Worm (Caenorhabditis elegans) whole organism, late embryonic: Measurements from ENCODE around the gene ZC13.10.
A peak's percentile ranks its signal among the peaks of the same experiment; 100 is the strongest.

ENCODE experiments used
- C08G9.2 ChIP-seq: sonication (generic microtip); optimal IDR thresholded peaks from 2 replicates; lab custom pipeline; 2016; ENCODE audit warnings: mild to moderate bottlenecking, missing genetic modification characterization, moderate library complexity, missing compliant biosample characterization
- C38D4.7 ChIP-seq: fragments of 200-800 bp; sonication (Bioruptor generic); optimal IDR thresholded peaks from 2 replicates; lab custom pipeline; 2018; ENCODE audit warnings: mild to moderate bottlenecking, missing genetic modification characterization, moderate library complexity, missing compliant biosample characterization
- K09A11.1 ChIP-seq: sonication (generic microtip); optimal IDR thresholded peaks from 2 replicates; lab custom pipeline; 2017; ENCODE audit warnings: antibody characterized with exemption, mild to moderate bottlenecking, missing genetic modification characterization, missing compliant biosample characterization; ENCODE audit not compliant: insufficient read depth
- T23F11.4 ChIP-seq: fragments of 200-800 bp; sonication (Bioruptor generic); optimal IDR thresholded peaks from 2 replicates; lab custom pipeline; 2018; ENCODE audit warnings: mild to moderate bottlenecking, missing genetic modification characterization, missing compliant biosample characterization
- Y22D7AL.16 ChIP-seq: sonication (generic microtip); optimal IDR thresholded peaks from 2 replicates; lab custom pipeline; 2016; ENCODE audit warnings: missing genetic modification characterization, missing compliant biosample characterization
- ama-1 ChIP-seq: fragments of 150-350 bp; optimal IDR thresholded peaks from 2 replicates; lab custom pipeline; 2014
- ceh-14 ChIP-seq: sonication (generic microtip); optimal IDR thresholded peaks from 2 replicates; lab custom pipeline; 2016; ENCODE audit warnings: missing genotype, missing genetic modification characterization, missing compliant biosample characterization
- ceh-19 ChIP-seq: fragments of 200-800 bp; sonication (Bioruptor generic); optimal IDR thresholded peaks from 2 replicates; lab custom pipeline; 2018; ENCODE audit warnings: mild to moderate bottlenecking, missing genetic modification characterization, missing compliant biosample characterization
- ceh-2 ChIP-seq: sonication (generic microtip); optimal IDR thresholded peaks from 2 replicates; lab custom pipeline; 2016; ENCODE audit warnings: missing genotype, missing genetic modification characterization, missing compliant biosample characterization
- ceh-31 ChIP-seq: sonication (generic microtip); optimal IDR thresholded peaks from 2 replicates; lab custom pipeline; 2016; ENCODE audit warnings: missing genetic modification characterization, missing compliant biosample characterization
- ceh-34 ChIP-seq: sonication (generic microtip); optimal IDR thresholded peaks from 2 replicates; lab custom pipeline; 2016; ENCODE audit warnings: mild to moderate bottlenecking, missing genetic modification characterization, missing compliant biosample characterization
- ceh-6 ChIP-seq: fragments of 200-800 bp; sonication (Bioruptor generic); optimal IDR thresholded peaks from 2 replicates; lab custom pipeline; 2018; ENCODE audit warnings: mild to moderate bottlenecking, missing genetic modification characterization, missing compliant biosample characterization
- che-1 ChIP-seq: sonication (generic microtip); optimal IDR thresholded peaks from 2 replicates; lab custom pipeline; 2016; ENCODE audit warnings: mild to moderate bottlenecking, missing genetic modification characterization, missing compliant biosample characterization
- dve-1 ChIP-seq: sonication (generic microtip); optimal IDR thresholded peaks from 2 replicates; lab custom pipeline; 2017; ENCODE audit warnings: antibody characterized with exemption, mild to moderate bottlenecking, missing genetic modification characterization, missing compliant biosample characterization
- elt-2 ChIP-seq: sonication (generic microtip); optimal IDR thresholded peaks from 2 replicates; lab custom pipeline; 2016; ENCODE audit warnings: missing genetic modification reagents, missing genetic modification characterization, missing compliant biosample characterization
- elt-4 ChIP-seq: sonication (generic microtip); optimal IDR thresholded peaks from 2 replicates; lab custom pipeline; 2016; ENCODE audit warnings: missing genetic modification characterization, missing compliant biosample characterization
- fax-1 ChIP-seq: sonication (generic microtip); optimal IDR thresholded peaks from 2 replicates; lab custom pipeline; 2016; ENCODE audit warnings: missing genotype, missing genetic modification characterization, missing compliant biosample characterization
- fkh-6 ChIP-seq: sonication (generic microtip); optimal IDR thresholded peaks from 2 replicates; lab custom pipeline; 2016; ENCODE audit warnings: missing genetic modification characterization, missing compliant biosample characterization
- hlh-13 ChIP-seq: fragments of 200-800 bp; sonication (Bioruptor generic); optimal IDR thresholded peaks from 2 replicates; lab custom pipeline; 2018; ENCODE audit warnings: mild to moderate bottlenecking, missing genetic modification characterization, missing compliant biosample characterization
- hlh-30 ChIP-seq: sonication (generic microtip); optimal IDR thresholded peaks from 2 replicates; lab custom pipeline; 2017; ENCODE audit warnings: antibody characterized with exemption, missing genetic modification characterization, missing compliant biosample characterization; ENCODE audit not compliant: insufficient read depth
- madf-2 ChIP-seq: sonication (generic microtip); optimal IDR thresholded peaks from 2 replicates; lab custom pipeline; 2017; ENCODE audit warnings: missing genetic modification characterization, missing compliant biosample characterization
- mec-3 ChIP-seq: sonication (generic microtip); optimal IDR thresholded peaks from 2 replicates; lab custom pipeline; 2016; ENCODE audit warnings: borderline replicate concordance, missing genetic modification characterization, missing compliant biosample characterization
- nfya-1 ChIP-seq: sonication (generic microtip); optimal IDR thresholded peaks from 2 replicates; lab custom pipeline; 2017; ENCODE audit warnings: missing genetic modification characterization, mild to moderate bottlenecking, missing compliant biosample characterization, antibody characterized with exemption, moderate library complexity
- odd-2 ChIP-seq: sonication (generic microtip); optimal IDR thresholded peaks from 2 replicates; lab custom pipeline; 2017; ENCODE audit warnings: antibody characterized with exemption, mild to moderate bottlenecking, missing genetic modification characterization, missing compliant biosample characterization
- pat-9 ChIP-seq: fragments of 200-800 bp; sonication (Bioruptor generic); optimal IDR thresholded peaks from 2 replicates; lab custom pipeline; 2018; ENCODE audit warnings: mild to moderate bottlenecking, missing genetic modification characterization, moderate library complexity, missing compliant biosample characterization
- pha-2 ChIP-seq: sonication (generic microtip); optimal IDR thresholded peaks from 2 replicates; lab custom pipeline; 2017; ENCODE audit warnings: mild to moderate bottlenecking, missing genetic modification characterization, missing compliant biosample characterization
- pqm-1 ChIP-seq: sonication (generic microtip); optimal IDR thresholded peaks from 2 replicates; lab custom pipeline; 2016; ENCODE audit warnings: missing genetic modification characterization, missing compliant biosample characterization
- ref-2 ChIP-seq: sonication (generic microtip); optimal IDR thresholded peaks from 2 replicates; lab custom pipeline; 2016; ENCODE audit warnings: missing genetic modification characterization, missing compliant biosample characterization
- sdc-2 ChIP-seq: sonication (generic microtip); optimal IDR thresholded peaks from 2 replicates; lab custom pipeline; 2016; ENCODE audit warnings: missing genotype, missing genetic modification characterization, missing compliant biosample characterization
- ttx-3 ChIP-seq: sonication (generic microtip); optimal IDR thresholded peaks from 2 replicates; lab custom pipeline; 2016; ENCODE audit warnings: missing genetic modification reagents, missing genetic modification characterization, missing compliant biosample characterization
- unc-55 ChIP-seq: sonication (generic microtip); optimal IDR thresholded peaks from 2 replicates; lab custom pipeline; 2017; ENCODE audit warnings: missing biosample characterization, missing genetic modification reagents, missing genetic modification characterization
- zip-5 ChIP-seq: sonication (generic microtip); optimal IDR thresholded peaks from 2 replicates; lab custom pipeline; 2016; ENCODE audit warnings: missing genetic modification characterization, missing compliant biosample characterization

Gene ZC13.10

ce11 chrX:859401-859800 lies 43.0 kb downstream of the ZC13.10 start, which contains the start of gene F56F10.2 (continued):
- TF ChIP-seq ceh-14 (no peak), C08G9.2 (tag; lab: Kevin White, UChicago) (no peak), sdc-2 (no peak), elt-2 (no peak), fax-1 (tag; lab: Kevin White, UChicago) (no peak), ttx-3 (no peak), unc-55 (GFP tag; lab: Kevin White, UChicago) (no peak), hlh-13 (GFP tag; lab: Kevin White, UChicago) (no peak), pqm-1 (no peak), che-1 (tag; lab: Kevin White, UChicago) (no peak), C38D4.7 (GFP tag; lab: Kevin White, UChicago) (no peak), fkh-6 (tag; lab: Kevin White, UChicago) (no peak), pha-2 (tag; lab: Kevin White, UChicago) (no peak), elt-4 (tag; lab: Kevin White, UChicago) (no peak), Y22D7AL.16 (no peak), T23F11.4 (no peak)

DNA sequence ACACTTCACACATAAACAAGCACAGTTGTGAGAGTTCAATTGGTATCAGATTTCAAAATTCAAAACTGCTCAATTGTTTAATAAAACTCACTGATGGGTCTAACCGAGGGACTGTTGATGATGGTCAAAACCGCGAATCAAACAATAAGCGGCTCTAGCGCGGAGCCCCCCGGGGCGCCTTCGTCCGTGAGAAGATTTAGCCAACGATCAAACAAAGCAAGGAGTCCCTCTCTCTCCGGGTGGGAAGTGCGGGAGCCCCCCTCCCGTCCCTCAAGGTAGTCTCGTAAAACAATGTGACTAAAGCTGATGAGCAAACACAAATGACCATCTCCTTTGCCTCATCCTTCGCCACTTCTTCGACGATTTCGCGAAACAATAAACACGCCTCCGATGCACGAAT lies 44.8 kb downstream of the ZC13.10 start:
- TF ChIP-seq K09A11.1 (tag; lab: Kevin White, UChicago), result no peak
- TF ChIP-seq ceh-34 (tag; lab: Kevin White, UChicago), result peak; percentile 55
- peak; percentile 32 for TF ChIP-seq ref-2 (tag; lab: Kevin White, UChicago)
- TF ChIP-seq ceh-2, result peak; percentile 14
- TF ChIP-seq zip-5 (tag; lab: Kevin White, UChicago), result no peak
- no peak for TF ChIP-seq odd-2 (tag; lab: Kevin White, UChicago)

- TF ChIP-seq ceh-6 (GFP tag; lab: Kevin White, UChicago) (no peak), ama-1 (no peak), madf-2 (tag; lab: Kevin White, UChicago) (no peak), mec-3 (tag; lab: Kevin White, UChicago) (no peak), zip-5 (tag; lab: Kevin White, UChicago) (no peak), hlh-30 (tag; lab: Kevin White, UChicago) (no peak)
Observed at ce11 chrX:853604-854003, 48.8 kb downstream of the ZC13.10 start.

DNA sequence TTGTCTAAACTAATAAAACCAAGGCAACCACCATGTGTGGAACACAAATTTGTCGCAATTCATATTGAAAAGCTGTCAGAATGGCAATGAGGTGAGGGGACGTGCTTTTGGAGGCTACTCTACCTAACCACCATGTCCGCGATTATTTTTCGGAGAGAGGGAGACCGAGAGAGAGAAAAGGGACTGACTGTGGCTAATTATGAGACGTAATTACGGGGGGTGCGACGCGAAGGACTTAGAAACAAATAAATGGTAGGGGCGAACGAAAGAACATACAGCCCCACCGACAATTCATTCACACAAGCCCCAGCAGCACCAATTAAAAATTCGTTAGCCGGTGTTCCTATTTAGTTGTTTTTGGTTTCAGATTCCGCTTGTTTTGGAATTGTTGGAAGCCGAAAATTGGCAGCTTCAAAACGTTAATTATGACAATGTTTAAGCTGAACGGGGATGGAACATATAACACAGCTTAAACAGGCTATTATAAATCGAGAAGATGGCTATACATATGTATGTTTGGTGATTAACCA lies 49.6 kb downstream of the ZC13.10 start:
- peak; percentile 42 for TF ChIP-seq sdc-2
- no peak for TF ChIP-seq pat-9 (tag; lab: Kevin White, UChicago)
- TF ChIP-seq ceh-31 (tag; lab: Kevin White, UChicago), result peak; percentile 84
- TF ChIP-seq, all 69 proteins: peak for 2

DNA sequence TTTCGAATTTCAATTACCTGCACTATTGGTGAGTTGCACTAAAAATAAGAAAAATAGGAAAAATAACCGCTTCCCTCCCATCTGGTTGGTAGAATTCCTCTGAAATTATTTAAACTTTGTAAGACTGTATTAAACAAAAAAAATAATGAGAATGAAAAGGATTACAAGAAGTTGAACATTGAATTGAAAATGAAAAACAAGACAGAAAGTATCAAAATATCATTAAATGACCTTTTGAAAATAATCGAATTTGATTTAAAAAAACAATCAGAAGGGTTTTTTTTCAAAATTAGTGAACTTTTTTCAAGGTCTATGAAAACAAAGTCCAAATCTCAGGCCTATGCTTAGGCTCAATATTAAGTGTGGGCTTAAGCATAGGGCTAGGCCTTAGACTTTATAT lies 51.0 kb downstream of the ZC13.10 start, which contains the start of gene igcm-1:
igcm-1 (minus strand) TSS at position 101 of the 400 bp plus-strand sequence.
- no peak for TF ChIP-seq che-1 (tag; lab: Kevin White, UChicago)
- TF ChIP-seq unc-55 (GFP tag; lab: Kevin White, UChicago), result no peak
- no peak for TF ChIP-seq ceh-19 (GFP tag; lab: Kevin White, UChicago)
- TF ChIP-seq dve-1 (tag; lab: Kevin White, UChicago), result no peak
- no peak for TF ChIP-seq nfya-1 (tag; lab: Kevin White, UChicago)
- no peak for TF ChIP-seq ceh-34 (tag; lab: Kevin White, UChicago)
